Fruit fly (Drosophila melanogaster): ENCODE results near the gene CG12680.

- TF ChIP-seq CG8478 (optimal IDR thresholded peaks at IDR 0.05): no peak
- no peak for TF ChIP-seq CTCF (optimal IDR thresholded peaks at IDR 0.05)
These were observed 34.3 kb upstream of the CG12680 start for dm6 chrX:4962964-4963363.

Data from S2 (cell line).